Fruit fly (Drosophila melanogaster) whole organism, embryonic: ENCODE results near the gene CG46042.

ENCODE experiments used
- Atf-2 ChIP-seq: fragments of 200-800 bp; sonication (Bioruptor generic); optimal IDR thresholded peaks from 2 replicates; lab custom pipeline; 2016; ENCODE audit warnings: missing biosample characterization, missing genetic modification characterization
- CG10462 ChIP-seq: fragments of 200-800 bp; sonication (Bioruptor generic); optimal IDR thresholded peaks from 2 replicates; lab custom pipeline; 2016; ENCODE audit warnings: missing biosample characterization, missing genetic modification characterization
- CG11398 ChIP-seq: fragments of 200-800 bp; sonication (Bioruptor generic); optimal IDR thresholded peaks from 2 replicates; lab custom pipeline; 2016; ENCODE audit warnings: missing biosample characterization, missing genetic modification characterization
- CG12659 ChIP-seq: fragments of 200-800 bp; sonication (Bioruptor generic); optimal IDR thresholded peaks from 3 replicates; lab custom pipeline; 2017; ENCODE audit warnings: mild to moderate bottlenecking, missing biosample characterization, missing genetic modification reagents, missing genetic modification characterization
- CG12769 ChIP-seq: fragments of 200-800 bp; sonication (Bioruptor generic); optimal IDR thresholded peaks from 2 replicates; lab custom pipeline; 2019; ENCODE audit warnings: missing biosample characterization, mild to moderate bottlenecking, missing genetic modification characterization, moderate library complexity
- CG14860 ChIP-seq: fragments of 200-800 bp; sonication (Bioruptor generic); IDR thresholded peaks from 3 replicates; pipeline ENCODE4 v1.3.6; 2022; ENCODE audit warnings: missing biosample characterization, missing genetic modification characterization; ENCODE audit not compliant: partially characterized antibody
- CG17186 ChIP-seq: fragments of 200-800 bp; sonication (Bioruptor generic); optimal IDR thresholded peaks from 3 replicates; lab custom pipeline; 2017; ENCODE audit warnings: missing biosample characterization, missing genetic modification reagents, missing genetic modification characterization
- CG1792 ChIP-seq: fragments of 200-800 bp; sonication (Bioruptor generic); optimal IDR thresholded peaks from 2 replicates; lab custom pipeline; 2016; ENCODE audit warnings: missing biosample characterization, missing genetic modification characterization
- CG18262 ChIP-seq: fragments of 200-800 bp; optimal IDR thresholded peaks from 3 replicates; lab custom pipeline; 2019; ENCODE audit warnings: missing biosample characterization, mild to moderate bottlenecking, missing genetic modification characterization, moderate library complexity
- CG18764 ChIP-seq: fragments of 200-800 bp; sonication (Bioruptor generic); optimal IDR thresholded peaks from 3 replicates; lab custom pipeline; 2016; ENCODE audit warnings: missing biosample characterization, missing genetic modification characterization
- CG30020 ChIP-seq: fragments of 200-800 bp; optimal IDR thresholded peaks from 2 replicates; lab custom pipeline; 2019; ENCODE audit warnings: missing biosample characterization, mild to moderate bottlenecking, missing genetic modification characterization, moderate library complexity
- CG31441 ChIP-seq: fragments of 200-800 bp; sonication (Bioruptor generic); IDR thresholded peaks from 2 replicates; pipeline ENCODE4 v1.3.6; 2022; ENCODE audit warnings: missing biosample characterization, missing genetic modification characterization
- CG33213 ChIP-seq: fragments of 200-800 bp; sonication (Bioruptor generic); optimal IDR thresholded peaks from 3 replicates; lab custom pipeline; 2016; ENCODE audit warnings: missing biosample characterization, missing genetic modification characterization
- CG33557 ChIP-seq: fragments of 200-800 bp; sonication (Bioruptor generic); optimal IDR thresholded peaks from 2 replicates; lab custom pipeline; 2019; ENCODE audit warnings: missing biosample characterization, mild to moderate bottlenecking, missing genetic modification characterization, moderate library complexity
- CG3407 ChIP-seq: fragments of 200-800 bp; sonication (Bioruptor generic); optimal IDR thresholded peaks from 2 replicates; lab custom pipeline; 2018; ENCODE audit warnings: missing biosample characterization, mild to moderate bottlenecking, missing genetic modification characterization
- CG6272 ChIP-seq: fragments of 200-800 bp; sonication (Bioruptor generic); IDR thresholded peaks from 2 replicates; pipeline ENCODE4 v1.3.6; 2022; ENCODE audit warnings: missing biosample characterization, missing genetic modification characterization
- D19A ChIP-seq: fragments of 200-800 bp; optimal IDR thresholded peaks from 3 replicates; lab custom pipeline; 2019; ENCODE audit warnings: missing biosample characterization, mild to moderate bottlenecking, missing genetic modification characterization, moderate library complexity
- Dad ChIP-seq: fragments of 200-800 bp; sonication (Bioruptor generic); optimal IDR thresholded peaks from 3 replicates; lab custom pipeline; 2016; ENCODE audit warnings: missing biosample characterization, missing genetic modification characterization
- Dll ChIP-seq: fragments of 200-800 bp; sonication (Bioruptor generic); IDR thresholded peaks from 4 replicates; pipeline ENCODE4 v1.3.6; 2022; ENCODE audit warnings: missing biosample characterization, missing genetic modification characterization; ENCODE audit not compliant: partially characterized antibody
- Dref ChIP-seq: fragments of 200-800 bp; sonication (Bioruptor generic); IDR thresholded peaks from 2 replicates; pipeline ENCODE4 v1.3.6; 2022; ENCODE audit warnings: missing biosample characterization, missing genetic modification characterization
- E2f1 ChIP-seq: fragments of 200-800 bp; sonication (Bioruptor generic); IDR thresholded peaks from 2 replicates; pipeline ENCODE4 v1.3.6; 2022; ENCODE audit warnings: missing biosample characterization, missing genetic modification characterization
- Fer3 ChIP-seq: fragments of 200-800 bp; sonication (Bioruptor generic); optimal IDR thresholded peaks from 2 replicates; lab custom pipeline; 2018; ENCODE audit warnings: missing biosample characterization, mild to moderate bottlenecking, missing genetic modification characterization, moderate library complexity
- Hsf ChIP-seq: fragments of 200-800 bp; sonication (Bioruptor generic); optimal IDR thresholded peaks from 3 replicates; lab custom pipeline; 2016; ENCODE audit warnings: missing biosample characterization, missing genetic modification characterization
- Lhr ChIP-seq: fragments of 200-800 bp; sonication (Bioruptor generic); optimal IDR thresholded peaks from 3 replicates; lab custom pipeline; 2017; ENCODE audit warnings: mild to moderate bottlenecking, missing biosample characterization, missing genetic modification reagents, missing genetic modification characterization
- Lpt ChIP-seq: fragments of >200 bp; optimal IDR thresholded peaks from 2 replicates; lab custom pipeline; 2018; ENCODE audit warnings: missing biosample characterization, missing genetic modification characterization
- NFAT ChIP-seq: fragments of 200-800 bp; sonication (Bioruptor generic); IDR thresholded peaks from 2 replicates; pipeline ENCODE4 v1.3.6; 2022; ENCODE audit warnings: missing biosample characterization, missing genetic modification characterization
- Ptx1 ChIP-seq: fragments of 200-800 bp; sonication (Bioruptor generic); IDR thresholded peaks from 2 replicates; pipeline ENCODE4 v1.3.6; 2022; ENCODE audit warnings: missing biosample characterization, missing genetic modification characterization
- al ChIP-seq: fragments of 200-800 bp; sonication (Bioruptor generic); IDR thresholded peaks from 2 replicates; pipeline ENCODE4 v1.3.6; 2022; ENCODE audit warnings: missing biosample characterization, missing genetic modification characterization
- amos ChIP-seq: fragments of 200-800 bp; sonication (Bioruptor generic); IDR thresholded peaks from 2 replicates; pipeline ENCODE4 v1.3.6; 2022; ENCODE audit warnings: missing biosample characterization, missing genetic modification characterization; ENCODE audit not compliant: partially characterized antibody
- ato ChIP-seq: fragments of 200-800 bp; sonication (Bioruptor generic); IDR thresholded peaks from 2 replicates; pipeline ENCODE4 v1.3.6; 2022; ENCODE audit warnings: missing biosample characterization, missing genetic modification characterization; ENCODE audit not compliant: partially characterized antibody
- bab2 ChIP-seq: fragments of 200-800 bp; sonication (Bioruptor generic); optimal IDR thresholded peaks from 2 replicates; lab custom pipeline; 2016; ENCODE audit warnings: missing biosample characterization, missing genetic modification characterization
- br ChIP-seq: fragments of >200 bp; optimal IDR thresholded peaks from 2 replicates; lab custom pipeline; 2017
- cad ChIP-seq: fragments of >200 bp; optimal IDR thresholded peaks from 2 replicates; lab custom pipeline; 2017; ENCODE audit warnings: missing biosample characterization, missing genetic modification characterization
- ci ChIP-seq: fragments of 200-800 bp; sonication (Bioruptor generic); IDR thresholded peaks from 3 replicates; pipeline ENCODE4 v1.3.6; 2022; ENCODE audit warnings: missing biosample characterization, missing genetic modification characterization
- da ChIP-seq: fragments of 200-800 bp; sonication (Bioruptor generic); optimal IDR thresholded peaks from 2 replicates; lab custom pipeline; 2016; ENCODE audit warnings: missing biosample characterization, missing genetic modification characterization
- en ChIP-seq: fragments of 200-800 bp; sonication (Bioruptor generic); optimal IDR thresholded peaks from 2 replicates; lab custom pipeline; 2016; ENCODE audit warnings: missing biosample characterization, missing genetic modification characterization
- eve ChIP-seq, 2 experiments: fragments of >200 bp; optimal IDR thresholded peaks; 2 replicates each; lab custom pipeline; 2017; ENCODE audit warnings: missing biosample characterization in 2 of 2, missing genetic modification characterization in 2 of 2
- lab ChIP-seq: fragments of 200-800 bp; sonication (Bioruptor generic); optimal IDR thresholded peaks from 3 replicates; lab custom pipeline; 2017; ENCODE audit warnings: missing biosample characterization, missing genetic modification characterization, mild to moderate bottlenecking, moderate library complexity, missing genetic modification reagents
- mld ChIP-seq: fragments of 200-800 bp; sonication (Bioruptor generic); IDR thresholded peaks from 3 replicates; pipeline ENCODE4 v1.3.6; 2022; ENCODE audit warnings: missing biosample characterization, missing genetic modification characterization; ENCODE audit not compliant: partially characterized antibody
- nau ChIP-seq: fragments of 200-800 bp; sonication (Bioruptor generic); optimal IDR thresholded peaks from 3 replicates; lab custom pipeline; 2017; ENCODE audit warnings: missing biosample characterization, mild to moderate bottlenecking, missing genetic modification characterization, missing genetic modification reagents
- nerfin-1 ChIP-seq: fragments of 200-800 bp; sonication (Bioruptor generic); optimal IDR thresholded peaks from 3 replicates; lab custom pipeline; 2019; ENCODE audit warnings: missing biosample characterization, mild to moderate bottlenecking, missing genetic modification characterization, moderate library complexity
- org-1 ChIP-seq: fragments of 200-800 bp; sonication (Bioruptor generic); optimal IDR thresholded peaks from 2 replicates; lab custom pipeline; 2017; ENCODE audit warnings: missing biosample characterization, missing genetic modification characterization
- p53 ChIP-seq: fragments of 200-800 bp; sonication (Bioruptor generic); optimal IDR thresholded peaks from 2 replicates; lab custom pipeline; 2016; ENCODE audit warnings: missing biosample characterization, missing genetic modification characterization
- ranshi ChIP-seq: fragments of 200-800 bp; sonication (Bioruptor generic); IDR thresholded peaks from 2 replicates; pipeline ENCODE4 v1.3.6; 2022; ENCODE audit warnings: missing biosample characterization, missing genetic modification characterization
- row ChIP-seq: fragments of 200-800 bp; sonication (Bioruptor generic); IDR thresholded peaks from 3 replicates; pipeline ENCODE4 v1.3.6; 2022; ENCODE audit warnings: missing biosample characterization, missing genetic modification characterization
- run ChIP-seq: fragments of 200-800 bp; sonication (Bioruptor generic); optimal IDR thresholded peaks from 3 replicates; lab custom pipeline; 2018; ENCODE audit warnings: missing biosample characterization, mild to moderate bottlenecking, missing genetic modification characterization
- shn ChIP-seq: fragments of 200-800 bp; sonication (Bioruptor generic); optimal IDR thresholded peaks from 3 replicates; lab custom pipeline; 2016; ENCODE audit warnings: missing biosample characterization, missing genetic modification characterization
- tap ChIP-seq: fragments of 200-800 bp; optimal IDR thresholded peaks from 3 replicates; lab custom pipeline; 2019; ENCODE audit warnings: missing biosample characterization, mild to moderate bottlenecking, missing genetic modification characterization, moderate library complexity
- tgo ChIP-seq: fragments of 200-800 bp; sonication (Bioruptor generic); IDR thresholded peaks from 3 replicates; pipeline ENCODE4 v1.3.6; 2022; ENCODE audit warnings: missing biosample characterization, missing genetic modification characterization
- ttk ChIP-seq: fragments of 200-800 bp; sonication (Bioruptor generic); IDR thresholded peaks from 2 replicates; pipeline ENCODE4 v2.1.2; 2022; ENCODE audit warnings: missing biosample characterization, missing genetic modification characterization
- zf30C ChIP-seq: fragments of 200-800 bp; sonication (Bioruptor generic); optimal IDR thresholded peaks from 3 replicates; lab custom pipeline; 2018; ENCODE audit warnings: missing biosample characterization, mild to moderate bottlenecking, missing genetic modification characterization

CG46042 gene

dm6 chr3R:19892046-19892445 lies 50.2 kb downstream of the CG46042 start (continued):
- peak; percentile 59 for TF ChIP-seq nerfin-1 (tag; lab: Kevin White, UChicago)
- peak; percentile 47; the same call in 1 of the 3 replicates for TF ChIP-seq CG14860 (GFP tag; lab: Robert Waterston, UW)
- no peak for TF ChIP-seq CG17186 (GFP tag; lab: Kevin White, UChicago)
- TF ChIP-seq CG33557 (GFP tag; lab: Kevin White, UChicago) = peak; percentile 40
- no peak for TF ChIP-seq nau (GFP tag; lab: Kevin White, UChicago)
- TF ChIP-seq al (GFP tag; lab: Robert Waterston, UW) = peak; percentile 76
- TF ChIP-seq Ptx1 (GFP tag; lab: Robert Waterston, UW) = peak; percentile 87
- TF ChIP-seq zf30C = no peak
- peak; percentile 65 for TF ChIP-seq CG1792 (GFP tag; lab: Kevin White, UChicago)
- peak; percentile 66 for TF ChIP-seq Fer3 (tag; lab: Kevin White, UChicago)
- peak; percentile 78 for TF ChIP-seq CG18262 (tag; lab: Kevin White, UChicago)
- peak; percentile 71 for TF ChIP-seq E2f1
- no peak for TF ChIP-seq run (tag; lab: Kevin White, UChicago)
- no peak for TF ChIP-seq br (lab: Kevin White, UChicago)
- peak; percentile 69 for TF ChIP-seq org-1 (GFP tag; lab: Kevin White, UChicago)
- peak; percentile 71 for TF ChIP-seq tap (tag; lab: Kevin White, UChicago)
- TF ChIP-seq Lhr (GFP tag; lab: Kevin White, UChicago) = no peak
- peak; percentile 61 for TF ChIP-seq Hsf (GFP tag; lab: Kevin White, UChicago)
- no peak for TF ChIP-seq Lpt (GFP tag; lab: Kevin White, UChicago)
- peak; percentile 71 for TF ChIP-seq Dad
- TF ChIP-seq D19A (tag; lab: Kevin White, UChicago) = peak; percentile 67
- TF ChIP-seq row (GFP tag; lab: Robert Waterston, UW) = peak; percentile 92
- peak; percentile 54 for TF ChIP-seq CG12659 (GFP tag; lab: Kevin White, UChicago)
- peak; percentile 57; the same call in 1 of the 2 replicates for TF ChIP-seq CG6272
- TF ChIP-seq CG33213 (GFP tag; lab: Kevin White, UChicago) = peak; percentile 58
- TF ChIP-seq Atf-2 = peak; percentile 69
- TF ChIP-seq lab (GFP tag; lab: Kevin White, UChicago) = peak; percentile 70
- peak; percentile 64 for TF ChIP-seq tgo
- TF ChIP-seq da (GFP tag; lab: Kevin White, UChicago) = no peak
- 0 out of 2 replicates have a peak, but pooled peaks have one; percentile 38 for TF ChIP-seq ato (GFP tag; lab: Robert Waterston, UW)
- no peak for TF ChIP-seq mld (GFP tag; lab: Robert Waterston, UW)
- TF ChIP-seq ttk (GFP tag; lab: Robert Waterston, UW) = peak; percentile 63
- TF ChIP-seq ranshi (GFP tag; lab: Robert Waterston, UW) = peak; percentile 64; the same call in 1 of the 2 replicates
- TF ChIP-seq amos = no peak
- TF ChIP-seq CG11398 (GFP tag; lab: Kevin White, UChicago) = peak; percentile 41
- peak; percentile 55; the same call in 1 of the 2 replicates for TF ChIP-seq NFAT
- TF ChIP-seq CG31441 = peak; percentile 77
- no peak for TF ChIP-seq en
- peak; percentile 86 for TF ChIP-seq CG12769
- 0 out of 4 replicates have a peak, but pooled peaks have one; percentile 20 for TF ChIP-seq Dll (GFP tag; lab: Robert Waterston, UW)
- peak; percentile 17 for TF ChIP-seq CG3407 (GFP tag; lab: Kevin White, UChicago)
- TF ChIP-seq bab2 (GFP tag; lab: Kevin White, UChicago) = peak; percentile 52
- TF ChIP-seq ci = peak; percentile 81
- TF ChIP-seq Dref (GFP tag; lab: Robert Waterston, UW) = no peak
- TF ChIP-seq shn (GFP tag; lab: Kevin White, UChicago) = peak; percentile 75
- TF ChIP-seq p53 (GFP tag; lab: Kevin White, UChicago) = peak; percentile 15
- no peak for TF ChIP-seq eve (GFP tag; optimal IDR thresholded peaks at IDR 0.05; lab: Kevin White, UChicago)
- peak; percentile 49 for TF ChIP-seq CG18764 (GFP tag; lab: Kevin White, UChicago)
- TF ChIP-seq CG30020 (tag; lab: Kevin White, UChicago) = no peak
- TF ChIP-seq cad (GFP tag; lab: Kevin White, UChicago) = no peak
- TF ChIP-seq CG10462 (GFP tag; lab: Kevin White, UChicago) = no peak
